Worm (Caenorhabditis elegans) whole organism, L1 larva: Measurements from ENCODE around the gene glb-13.

Source experiments
- aha-1 ChIP-seq: fragments of 150-350 bp; optimal IDR thresholded peaks from 2 replicates; lab custom pipeline; 2014; ENCODE audit warnings: missing biosample characterization, missing genetic modification characterization
- blmp-1 ChIP-seq: fragments of 150-350 bp; optimal IDR thresholded peaks from 2 replicates; lab custom pipeline; 2014; ENCODE audit warnings: missing biosample characterization, missing genetic modification characterization
- ceh-82 ChIP-seq, 3 experiments: fragments of 150-350 bp in 1 of 3; sonication (generic microtip) in 2 of 3; optimal IDR thresholded peaks; 2 replicates each; lab custom pipeline; 2014 to 2017; ENCODE audit warnings: missing biosample characterization in 3 of 3, missing genetic modification characterization in 3 of 3
- dpl-1 ChIP-seq, 3 experiments: fragments of 150-350 bp in 2 of 3; sonication (generic microtip) in 1 of 3; optimal IDR thresholded peaks; 2 replicates each; lab custom pipeline; 2014 to 2017; ENCODE audit warnings: missing biosample characterization in 3 of 3, missing genetic modification characterization in 3 of 3, missing genetic modification reagents in 3 of 3
- fkh-10 ChIP-seq: sonication (generic microtip); optimal IDR thresholded peaks from 2 replicates; lab custom pipeline; 2017; ENCODE audit warnings: missing biosample characterization, missing genetic modification reagents, missing genetic modification characterization
- fos-1 ChIP-seq: fragments of 150-350 bp; optimal IDR thresholded peaks from 2 replicates; lab custom pipeline; 2014; ENCODE audit warnings: missing biosample characterization, missing genetic modification characterization
- lsy-2 ChIP-seq, 2 experiments: fragments of 150-350 bp; optimal IDR thresholded peaks; 2 replicates each; lab custom pipeline; 2014; ENCODE audit warnings: missing biosample characterization in 2 of 2, missing genetic modification characterization in 2 of 2
- nhr-28 ChIP-seq: fragments of 150-350 bp; optimal IDR thresholded peaks from 2 replicates; lab custom pipeline; 2014; ENCODE audit warnings: missing biosample characterization, missing genetic modification characterization
- nhr-77 ChIP-seq: fragments of 150-350 bp; optimal IDR thresholded peaks from 2 replicates; lab custom pipeline; 2014; ENCODE audit warnings: missing biosample characterization, missing genetic modification characterization
- pqm-1 ChIP-seq: sonication (generic microtip); optimal IDR thresholded peaks from 3 replicates; lab custom pipeline; 2017; ENCODE audit warnings: missing biosample characterization, missing genetic modification characterization
- skn-1 ChIP-seq: fragments of 150-350 bp; optimal IDR thresholded peaks from 2 replicates; lab custom pipeline; 2014; ENCODE audit warnings: missing biosample characterization, missing genetic modification characterization
- sptf-1 ChIP-seq: fragments of 150-350 bp; optimal IDR thresholded peaks from 2 replicates; lab custom pipeline; 2014; ENCODE audit warnings: missing biosample characterization, missing genetic modification characterization

DNA sequence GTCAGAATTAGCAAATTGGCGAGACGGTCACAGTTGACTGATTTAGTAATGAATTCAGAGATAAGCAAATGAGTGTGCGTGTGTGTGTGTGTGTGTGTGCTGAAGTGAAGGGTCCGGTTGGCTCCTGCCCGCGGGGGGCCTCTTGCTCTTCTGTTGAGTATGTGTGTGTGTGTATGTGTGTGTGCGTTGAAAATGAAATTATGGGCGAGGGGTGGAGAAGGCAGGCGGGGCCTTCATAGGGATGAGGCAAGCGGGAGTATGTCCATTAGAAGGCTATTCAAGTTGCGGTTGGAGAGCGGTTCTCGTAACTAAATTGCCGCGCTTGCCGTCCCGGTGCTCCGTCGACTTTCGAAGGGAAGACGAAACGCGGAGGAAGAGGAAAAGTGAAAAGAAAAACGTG lies 29.1 kb upstream of the glb-13 start:
- TF ChIP-seq fos-1 (no peak), dpl-1 (GFP tag; optimal IDR thresholded peaks at IDR 0.05; lab: Kevin White, UChicago) (no peak), fkh-10 (GFP tag; lab: Kevin White, UChicago) (peak; percentile 83), nhr-28 (no peak), skn-1 (tag; lab: Kevin White, UChicago) (no peak), aha-1 (tag; lab: Kevin White, UChicago) (no peak), ceh-82 (tag; optimal IDR thresholded peaks at IDR 0.05; lab: Kevin White, UChicago) (no peak), pqm-1 (no peak), lsy-2 (tag; optimal IDR thresholded peaks at IDR 0.05; lab: Kevin White, UChicago) (no peak), blmp-1 (tag; lab: Kevin White, UChicago) (no peak), nhr-77 (tag; lab: Kevin White, UChicago) (no peak), sptf-1 (no peak)
